Worm (Caenorhabditis elegans) whole organism, young adult: ENCODE measurements around the gene pals-16.

ENCODE experiments used
- B0035.1 ChIP-seq: sonication (generic microtip); optimal IDR thresholded peaks from 2 replicates; lab custom pipeline; 2016; ENCODE audit warnings: missing genetic modification characterization, mild to moderate bottlenecking, missing compliant biosample characterization, missing genotype, missing genetic modification reagents
- F22D6.2 ChIP-seq: sonication (generic microtip); optimal IDR thresholded peaks from 2 replicates; lab custom pipeline; 2016; ENCODE audit warnings: mild to moderate bottlenecking, missing genetic modification characterization, missing compliant biosample characterization
- F49E8.2 ChIP-seq: sonication (generic microtip); optimal IDR thresholded peaks from 3 replicates; lab custom pipeline; 2017; ENCODE audit warnings: missing genetic modification characterization, mild to moderate bottlenecking, missing compliant biosample characterization, antibody characterized with exemption, moderate library complexity; ENCODE audit not compliant: insufficient read depth
- F57C9.4 ChIP-seq: sonication (generic microtip); optimal IDR thresholded peaks from 2 replicates; lab custom pipeline; 2017; ENCODE audit warnings: mild to moderate bottlenecking, missing genetic modification characterization, missing compliant biosample characterization
- K11D2.4 ChIP-seq: fragments of 200-800 bp; sonication (Bioruptor generic); IDR thresholded peaks from 2 replicates; pipeline ENCODE4 v1.3.6; 2022; ENCODE audit warnings: missing genetic modification reagents, missing genetic modification characterization, missing compliant biosample characterization
- T07F8.4 ChIP-seq: sonication (generic microtip); optimal IDR thresholded peaks from 2 replicates; lab custom pipeline; 2016; ENCODE audit warnings: mild to moderate bottlenecking, missing genetic modification characterization, moderate library complexity, missing compliant biosample characterization
- Y53G8AR.9 ChIP-seq: fragments of 200-800 bp; sonication (Bioruptor generic); conservative IDR thresholded peaks from 2 replicates; pipeline ENCODE4 v1.3.6; 2022; ENCODE audit warnings: missing genetic modification reagents, missing genetic modification characterization, missing compliant biosample characterization
- Y67H2A.10 ChIP-seq: fragments of 200-800 bp; sonication (Bioruptor generic); conservative IDR thresholded peaks from 2 replicates; pipeline ENCODE4 v1.3.6; 2022; ENCODE audit warnings: missing genetic modification reagents, missing genetic modification characterization, missing compliant biosample characterization
- Y79H2A.3 ChIP-seq: fragments of 200-800 bp; sonication (Bioruptor generic); conservative IDR thresholded peaks from 2 replicates; pipeline ENCODE4 v1.3.6; 2022; ENCODE audit warnings: missing genetic modification reagents, missing genetic modification characterization, missing compliant biosample characterization
- ZK185.1 ChIP-seq: sonication (generic microtip); optimal IDR thresholded peaks from 2 replicates; lab custom pipeline; 2016; ENCODE audit warnings: mild to moderate bottlenecking, missing genetic modification characterization, missing compliant biosample characterization; ENCODE audit not compliant: poor library complexity, severe bottlenecking
- akir-1 ChIP-seq: fragments of 200-800 bp; sonication (Bioruptor generic); optimal IDR thresholded peaks from 2 replicates; lab custom pipeline; 2018; ENCODE audit warnings: mild to moderate bottlenecking, missing genetic modification characterization, moderate library complexity, missing compliant biosample characterization
- athp-1 ChIP-seq: sonication (generic microtip); optimal IDR thresholded peaks from 2 replicates; lab custom pipeline; 2017; ENCODE audit warnings: mild to moderate bottlenecking, missing genetic modification characterization, missing compliant biosample characterization
- attf-3 ChIP-seq: fragments of 200-800 bp; sonication (Bioruptor generic); conservative IDR thresholded peaks from 2 replicates; pipeline ENCODE4 v1.3.6; 2022; ENCODE audit warnings: missing genetic modification reagents, missing genetic modification characterization, missing compliant biosample characterization
- attf-6 ChIP-seq: fragments of 200-800 bp; sonication (Bioruptor generic); IDR thresholded peaks from 2 replicates; pipeline ENCODE4 v1.3.6; 2022; ENCODE audit warnings: missing genetic modification reagents, missing genetic modification characterization, missing compliant biosample characterization
- bed-2 ChIP-seq: fragments of 200-800 bp; sonication (Bioruptor generic); IDR thresholded peaks from 2 replicates; pipeline ENCODE4 v1.3.6; 2022; ENCODE audit warnings: missing genetic modification reagents, missing genetic modification characterization, missing compliant biosample characterization
- ccch-3 ChIP-seq: fragments of 200-800 bp; sonication (Bioruptor generic); optimal IDR thresholded peaks from 2 replicates; lab custom pipeline; 2018; ENCODE audit warnings: mild to moderate bottlenecking, missing genetic modification characterization, missing compliant biosample characterization
- cebp-2 ChIP-seq: fragments of 200-800 bp; sonication (Bioruptor generic); IDR thresholded peaks from 2 replicates; pipeline ENCODE4 v1.3.6; 2022; ENCODE audit warnings: missing genetic modification characterization, missing compliant biosample characterization
- ceh-58 ChIP-seq: fragments of 200-800 bp; sonication (Bioruptor generic); IDR thresholded peaks from 2 replicates; pipeline ENCODE4 v1.3.6; 2022; ENCODE audit warnings: missing genetic modification characterization, missing compliant biosample characterization
- ceh-79 ChIP-seq: sonication (generic microtip); optimal IDR thresholded peaks from 2 replicates; lab custom pipeline; 2017; ENCODE audit warnings: mild to moderate bottlenecking, missing genetic modification characterization, missing compliant biosample characterization
- dox-1 ChIP-seq: fragments of 200-800 bp; sonication (Bioruptor generic); IDR thresholded peaks from 2 replicates; pipeline ENCODE4 v1.3.6; 2022; ENCODE audit warnings: missing genetic modification reagents, missing genetic modification characterization, missing compliant biosample characterization
- dpff-1 ChIP-seq: sonication (generic microtip); optimal IDR thresholded peaks from 2 replicates; lab custom pipeline; 2017; ENCODE audit warnings: mild to moderate bottlenecking, missing genetic modification characterization, missing compliant biosample characterization
- dpl-1 ChIP-seq: fragments of 150-350 bp; optimal IDR thresholded peaks from 2 replicates; lab custom pipeline; 2014; ENCODE audit warnings: missing biosample characterization, missing genetic modification reagents, missing genetic modification characterization
- hlh-12 ChIP-seq: sonication (generic microtip); optimal IDR thresholded peaks from 2 replicates; lab custom pipeline; 2016; ENCODE audit warnings: missing genetic modification characterization, missing compliant biosample characterization
- lin-26 ChIP-seq: fragments of 200-800 bp; sonication (Bioruptor generic); IDR thresholded peaks from 2 replicates; pipeline ENCODE4 v1.3.6; 2022; ENCODE audit warnings: missing genetic modification reagents, missing genetic modification characterization, missing compliant biosample characterization
- lin-54 ChIP-seq: fragments of 200-800 bp; sonication (Bioruptor generic); optimal IDR thresholded peaks from 2 replicates; lab custom pipeline; 2018; ENCODE audit warnings: mild to moderate bottlenecking, missing genetic modification characterization, missing compliant biosample characterization
- lir-1 ChIP-seq: fragments of 200-800 bp; sonication (Bioruptor generic); conservative IDR thresholded peaks from 2 replicates; pipeline ENCODE4 v1.3.6; 2022; ENCODE audit warnings: missing genetic modification reagents, missing genetic modification characterization, missing compliant biosample characterization
- madf-10 ChIP-seq: sonication (generic microtip); optimal IDR thresholded peaks from 2 replicates; lab custom pipeline; 2016; ENCODE audit warnings: mild to moderate bottlenecking, missing genetic modification characterization, missing compliant biosample characterization
- madf-6 ChIP-seq: fragments of 200-800 bp; sonication (Bioruptor generic); IDR thresholded peaks from 2 replicates; pipeline ENCODE4 v1.3.6; 2022; ENCODE audit warnings: missing genetic modification reagents, missing genetic modification characterization, missing compliant biosample characterization
- madf-8 ChIP-seq: fragments of 200-800 bp; sonication (Bioruptor generic); conservative IDR thresholded peaks from 2 replicates; pipeline ENCODE4 v1.3.6; 2022; ENCODE audit warnings: missing genetic modification reagents, missing genetic modification characterization, missing compliant biosample characterization
- mcd-1 ChIP-seq: fragments of 200-800 bp; sonication (Bioruptor generic); IDR thresholded peaks from 2 replicates; pipeline ENCODE4 v1.3.6; 2022; ENCODE audit warnings: missing genetic modification reagents, missing genetic modification characterization, missing compliant biosample characterization
- mes-4 ChIP-seq: sonication (generic microtip); optimal IDR thresholded peaks from 2 replicates; lab custom pipeline; 2016; ENCODE audit warnings: missing genotype, missing genetic modification characterization, missing compliant biosample characterization
- nfya-1 ChIP-seq: sonication (generic microtip); optimal IDR thresholded peaks from 2 replicates; lab custom pipeline; 2017; ENCODE audit warnings: antibody characterized with exemption, missing compliant biosample characterization, missing genetic modification characterization, borderline replicate concordance; ENCODE audit not compliant: insufficient read depth
- nhr-80 ChIP-seq: sonication (generic microtip); optimal IDR thresholded peaks from 2 replicates; lab custom pipeline; 2016; ENCODE audit warnings: missing genetic modification characterization, missing compliant biosample characterization
- pha-4 ChIP-seq: fragments of 150-350 bp; sonication (generic microtip); optimal IDR thresholded peaks from 2 replicates; lab custom pipeline; 2014; ENCODE audit warnings: missing biosample characterization, missing genetic modification reagents, missing genetic modification characterization
- rcor-1 ChIP-seq: fragments of 200-800 bp; sonication (Bioruptor generic); IDR thresholded peaks from 2 replicates; pipeline ENCODE4 v1.3.6; 2022; ENCODE audit warnings: missing genetic modification reagents, missing genetic modification characterization, missing compliant biosample characterization
- rec-8 ChIP-seq, 2 experiments: sonication (generic microtip); optimal IDR thresholded peaks; 2 replicates each; lab custom pipeline; 2016; ENCODE audit warnings: mild to moderate bottlenecking in 2 of 2, missing genetic modification characterization in 2 of 2, missing genetic modification reagents in 2 of 2, missing genotype in 2 of 2, missing biosample characterization in 1 of 2, missing compliant biosample characterization in 1 of 2, moderate library complexity in 1 of 2
- sdz-38 ChIP-seq: sonication (generic microtip); optimal IDR thresholded peaks from 2 replicates; lab custom pipeline; 2016; ENCODE audit warnings: missing genotype, missing genetic modification characterization, missing compliant biosample characterization
- snpc-1.1 ChIP-seq: sonication (generic microtip); optimal IDR thresholded peaks from 2 replicates; lab custom pipeline; 2017; ENCODE audit warnings: missing genetic modification characterization, mild to moderate bottlenecking, missing compliant biosample characterization, antibody characterized with exemption, moderate library complexity, missing genotype, missing genetic modification reagents; ENCODE audit not compliant: insufficient read depth
- snpc-1.3 ChIP-seq: sonication (generic microtip); optimal IDR thresholded peaks from 2 replicates; lab custom pipeline; 2017; ENCODE audit warnings: missing genetic modification characterization, mild to moderate bottlenecking, missing compliant biosample characterization, antibody characterized with exemption, moderate library complexity, missing genotype, missing genetic modification reagents; ENCODE audit not compliant: insufficient read depth
- snpc-3.4 ChIP-seq: sonication (generic microtip); optimal IDR thresholded peaks from 2 replicates; lab custom pipeline; 2017; ENCODE audit warnings: missing genetic modification characterization, mild to moderate bottlenecking, missing compliant biosample characterization, antibody characterized with exemption, moderate library complexity, missing genotype, missing genetic modification reagents
- snpc-4 ChIP-seq, 5 experiments: fragments of 150-350 bp in 1 of 5; sonication (generic microtip) in 4 of 5; optimal IDR thresholded peaks; 2 replicates each; lab custom pipeline; 2014 to 2018; ENCODE audit warnings: missing genetic modification characterization in 5 of 5, missing biosample characterization in 3 of 5, antibody characterized with exemption in 2 of 5, mild to moderate bottlenecking in 2 of 5, missing compliant biosample characterization in 2 of 5, missing genotype in 2 of 5, moderate library complexity in 2 of 5, missing genetic modification reagents in 1 of 5
- somi-1 ChIP-seq: fragments of 200-800 bp; sonication (Bioruptor generic); optimal IDR thresholded peaks from 2 replicates; lab custom pipeline; 2018; ENCODE audit warnings: mild to moderate bottlenecking, missing genetic modification characterization, missing compliant biosample characterization
- tbp1 ChIP-seq: fragments of 200-800 bp; sonication (Bioruptor generic); optimal IDR thresholded peaks from 2 replicates; lab custom pipeline; 2018; ENCODE audit warnings: mild to moderate bottlenecking, missing genetic modification characterization, missing compliant biosample characterization
- ztf-18 ChIP-seq: sonication (generic microtip); optimal IDR thresholded peaks from 2 replicates; lab custom pipeline; 2016; ENCODE audit warnings: missing genotype, mild to moderate bottlenecking, missing genetic modification characterization, missing compliant biosample characterization
- ztf-25 ChIP-seq: fragments of 200-800 bp; sonication (Bioruptor generic); IDR thresholded peaks from 2 replicates; pipeline ENCODE4 v1.3.6; 2022; ENCODE audit warnings: missing genetic modification reagents, missing genetic modification characterization, missing compliant biosample characterization
- ztf-26 ChIP-seq: sonication (generic microtip); optimal IDR thresholded peaks from 2 replicates; lab custom pipeline; 2017; ENCODE audit warnings: missing genetic modification characterization, missing compliant biosample characterization
- ztf-28 ChIP-seq: fragments of 200-800 bp; sonication (Bioruptor generic); IDR thresholded peaks from 2 replicates; pipeline ENCODE4 v1.3.6; 2022; ENCODE audit warnings: missing genetic modification reagents, missing genetic modification characterization, missing compliant biosample characterization

The pals-16 gene

ce11 chrIII:1418709-1419108 is 18.9 kb downstream of the pals-16 start (continued):
- peak; percentile 47 for TF ChIP-seq snpc-4 (GFP tag; optimal IDR thresholded peaks at IDR 0.05; lab: Kevin White, UChicago)
- TF ChIP-seq snpc-4 (tag; optimal IDR thresholded peaks at IDR 0.05; lab: Kevin White, UChicago): peak; percentile 27 to 83 (median 60)
- no peak for TF ChIP-seq ztf-25
- peak; percentile 62 for TF ChIP-seq snpc-1.3 (tag; lab: Kevin White, UChicago)
- peak; percentile 86 for TF ChIP-seq Y53G8AR.9 (GFP tag; lab: Robert Waterston, UW)
- peak; percentile 89 for TF ChIP-seq ztf-26 (tag; lab: Kevin White, UChicago)
- peak; percentile 33 for TF ChIP-seq snpc-1.1 (tag; lab: Kevin White, UChicago)
- no peak for TF ChIP-seq dpff-1 (tag; lab: Kevin White, UChicago)
- TF ChIP-seq ceh-79 (tag; lab: Kevin White, UChicago): no peak
- peak; percentile 62 for TF ChIP-seq nhr-80
- TF ChIP-seq hlh-12: no peak
- peak; percentile 72 for TF ChIP-seq madf-6 (GFP tag; lab: Robert Waterston, UW)
- peak; percentile 85 for TF ChIP-seq lin-54 (GFP tag; lab: Kevin White, UChicago)
- TF ChIP-seq bed-2 (GFP tag; lab: Robert Waterston, UW): no peak
- no peak for TF ChIP-seq ccch-3
- TF ChIP-seq tbp1 (GFP tag; lab: Kevin White, UChicago): peak; percentile 69
- no peak; the same call in 1 of the 2 replicates for TF ChIP-seq madf-8 (GFP tag; lab: Robert Waterston, UW)
- no peak for TF ChIP-seq Y79H2A.3 (GFP tag; lab: Robert Waterston, UW)
- no peak for TF ChIP-seq ceh-58 (GFP tag; lab: Robert Waterston, UW)
- no peak for TF ChIP-seq F22D6.2
- TF ChIP-seq attf-3 (GFP tag; lab: Robert Waterston, UW): peak; percentile 43; the same call in 1 of the 2 replicates
- no peak for TF ChIP-seq B0035.1 (tag; lab: Kevin White, UChicago)
- TF ChIP-seq cebp-2 (GFP tag; lab: Robert Waterston, UW): no peak
- peak; percentile 93 for TF ChIP-seq mcd-1 (GFP tag; lab: Robert Waterston, UW)
- peak; percentile 26 for TF ChIP-seq lin-26
- TF ChIP-seq ztf-18 (tag; lab: Kevin White, UChicago): no peak
- TF ChIP-seq akir-1 (GFP tag; lab: Kevin White, UChicago): no peak
- peak; percentile 6 for TF ChIP-seq athp-1
- TF ChIP-seq somi-1 (GFP tag; lab: Kevin White, UChicago): no peak
- 0 out of 2 replicates have a peak, but pooled peaks have one; percentile 36 for TF ChIP-seq lir-1 (GFP tag; lab: Robert Waterston, UW)
- no peak for TF ChIP-seq attf-6 (GFP tag; lab: Robert Waterston, UW)
- no peak for TF ChIP-seq nfya-1 (tag; lab: Kevin White, UChicago)
- peak; percentile 32 for TF ChIP-seq snpc-3.4 (tag; lab: Kevin White, UChicago)
- no peak for TF ChIP-seq T07F8.4 (tag; lab: Kevin White, UChicago)
- peak; percentile 71 for TF ChIP-seq madf-10 (tag; lab: Kevin White, UChicago)
- peak; percentile 66; the same call in 1 of the 2 replicates for TF ChIP-seq K11D2.4 (GFP tag; lab: Robert Waterston, UW)
- TF ChIP-seq rcor-1 (GFP tag; lab: Robert Waterston, UW): peak; percentile 78
- TF ChIP-seq sdz-38 (tag; lab: Kevin White, UChicago): no peak
- peak; percentile 29 for TF ChIP-seq dpl-1
- TF ChIP-seq F57C9.4: no peak
- peak; percentile 85; the same call in 1 of the 2 replicates for TF ChIP-seq ztf-28
- peak; percentile 73 for TF ChIP-seq Y67H2A.10 (GFP tag; lab: Robert Waterston, UW)
- no peak for TF ChIP-seq pha-4 (tag; lab: Kevin White, UChicago)
- peak; percentile 49 for TF ChIP-seq ZK185.1 (tag; lab: Kevin White, UChicago)
- TF ChIP-seq F49E8.2 (tag; lab: Kevin White, UChicago): peak; percentile 48
- TF ChIP-seq mes-4 (tag; lab: Kevin White, UChicago): no peak
- TF ChIP-seq dox-1 (GFP tag; lab: Robert Waterston, UW): peak; percentile 93
- TF ChIP-seq rec-8 (tag; optimal IDR thresholded peaks at IDR 0.05; lab: Kevin White, UChicago): no peak
